Worm (Caenorhabditis elegans) whole organism, L4 larva: ENCODE data around the gene F47D2.11.
"Not testable (repeated sequence)": the region's sequence is repeated elsewhere in the genome, so short reads cannot be mapped to it uniquely, and the experiment has no call there.

Source experiments
- hlh-11 ChIP-seq: fragments of 200-800 bp; sonication (Bioruptor generic); optimal IDR thresholded peaks from 2 replicates; lab custom pipeline; 2018; ENCODE audit warnings: mild to moderate bottlenecking, missing genetic modification characterization, missing compliant biosample characterization
- nhr-11 ChIP-seq: fragments of 150-350 bp; optimal IDR thresholded peaks from 2 replicates; lab custom pipeline; 2014; ENCODE audit warnings: missing biosample characterization, missing genetic modification characterization
- nhr-28 ChIP-seq: fragments of 150-350 bp; optimal IDR thresholded peaks from 2 replicates; lab custom pipeline; 2014; ENCODE audit warnings: missing biosample characterization, missing genetic modification characterization
- pqm-1 ChIP-seq: sonication (generic microtip); optimal IDR thresholded peaks from 2 replicates; lab custom pipeline; 2017; ENCODE audit warnings: missing biosample characterization, missing genetic modification characterization

- TF ChIP-seq hlh-11, nhr-28, pqm-1, nhr-11 (tag; lab: Kevin White, UChicago): not testable (repeated sequence)
Observed at ce11 chrV:4290093-4290492, 5.7 kb downstream of the F47D2.11 start, which contains the start of gene srh-193.
